Fruit fly (Drosophila melanogaster): ENCODE data around the gene NAAT1.

dm6 chrX:5357035-5357434 lies 53.6 kb downstream of the NAAT1 start:
- TF ChIP-seq fd96Ca (GFP tag; IDR thresholded peaks at IDR 0.05) (no peak), CG13204 (GFP tag; optimal IDR thresholded peaks at IDR 0.05) (no peak), EcR (GFP tag; optimal IDR thresholded peaks at IDR 0.05) (no peak), Pif1B (GFP tag; optimal IDR thresholded peaks at IDR 0.05) (no peak), CG8301 (tag; optimal IDR thresholded peaks at IDR 0.05) (no peak), CG14655 (GFP tag; optimal IDR thresholded peaks at IDR 0.05) (no peak), CG8159 (tag; optimal IDR thresholded peaks at IDR 0.05) (no peak)

Measured in whole organism, pupa.